Worm (Caenorhabditis elegans) whole organism, L4 larva: ENCODE data around the gene W01C8.5.

Experiments
- D1046.2 ChIP-seq: fragments of 200-800 bp; sonication (Bioruptor generic); IDR thresholded peaks from 2 replicates; pipeline ENCODE4 v1.3.6; 2022; ENCODE audit warnings: missing genetic modification characterization, missing compliant biosample characterization
- Y105C5A.15 ChIP-seq: fragments of 200-800 bp; sonication (Bioruptor generic); IDR thresholded peaks from 2 replicates; pipeline ENCODE4 v1.3.6; 2022; ENCODE audit warnings: missing genetic modification characterization, missing compliant biosample characterization
- ZK337.2 ChIP-seq: fragments of 200-800 bp; sonication (Bioruptor generic); IDR thresholded peaks from 2 replicates; pipeline ENCODE4 v1.3.6; 2022; ENCODE audit warnings: missing genetic modification reagents, missing genetic modification characterization, missing compliant biosample characterization
- ZK546.5 ChIP-seq, 2 experiments: sonication (generic microtip); optimal IDR thresholded peaks; 2 replicates each; lab custom pipeline; 2017; ENCODE audit warnings: missing biosample characterization in 2 of 2, missing genetic modification characterization in 2 of 2
- aha-1 ChIP-seq: fragments of 150-350 bp; peaks from one replicate; lab custom pipeline; 2014; ENCODE audit warnings: missing biosample characterization, missing genetic modification characterization
- arid-1 ChIP-seq: fragments of 200-800 bp; sonication (Bioruptor generic); conservative IDR thresholded peaks from 2 replicates; pipeline ENCODE4 v1.3.6; 2022; ENCODE audit warnings: missing genetic modification reagents, missing genetic modification characterization, missing compliant biosample characterization
- ceh-32 ChIP-seq: sonication (generic microtip); optimal IDR thresholded peaks from 2 replicates; lab custom pipeline; 2016; ENCODE audit warnings: mild to moderate bottlenecking, missing genetic modification characterization, missing compliant biosample characterization; ENCODE audit not compliant: poor library complexity
- ceh-44 ChIP-seq: fragments of 200-800 bp; sonication (Bioruptor generic); IDR thresholded peaks from 2 replicates; pipeline ENCODE4 v1.3.6; 2022; ENCODE audit warnings: missing genetic modification reagents, missing genetic modification characterization, missing compliant biosample characterization
- ceh-62 ChIP-seq: sonication (generic microtip); optimal IDR thresholded peaks from 2 replicates; lab custom pipeline; 2017; ENCODE audit warnings: missing biosample characterization, missing genetic modification characterization
- ceh-82 ChIP-seq: sonication (generic microtip); optimal IDR thresholded peaks from 2 replicates; lab custom pipeline; 2017; ENCODE audit warnings: missing biosample characterization, missing genetic modification characterization
- ces-1 ChIP-seq: fragments of 150-350 bp; sonication (generic microtip); optimal IDR thresholded peaks from 4 replicates; lab custom pipeline; 2014; ENCODE audit warnings: missing biosample characterization, missing genetic modification reagents, missing genetic modification characterization
- dpl-1 ChIP-seq: fragments of 150-350 bp; optimal IDR thresholded peaks from 2 replicates; lab custom pipeline; 2014; ENCODE audit warnings: missing biosample characterization, missing genetic modification reagents, missing genetic modification characterization
- dve-1 ChIP-seq: sonication (generic microtip); optimal IDR thresholded peaks from 2 replicates; lab custom pipeline; 2017; ENCODE audit warnings: antibody characterized with exemption, mild to moderate bottlenecking, missing genetic modification characterization, missing compliant biosample characterization; ENCODE audit not compliant: insufficient read depth
- egl-43 ChIP-seq: fragments of 200-800 bp; sonication (Bioruptor generic); IDR thresholded peaks from 2 replicates; pipeline ENCODE4 v1.3.6; 2022; ENCODE audit warnings: missing genetic modification reagents, missing genetic modification characterization, missing compliant biosample characterization
- hlh-11 ChIP-seq: fragments of 200-800 bp; sonication (Bioruptor generic); optimal IDR thresholded peaks from 2 replicates; lab custom pipeline; 2018; ENCODE audit warnings: mild to moderate bottlenecking, missing genetic modification characterization, missing compliant biosample characterization
- hmg-1.1 ChIP-seq: fragments of 200-800 bp; sonication (Bioruptor generic); IDR thresholded peaks from 2 replicates; pipeline ENCODE4 v1.3.6; 2022; ENCODE audit warnings: missing genetic modification reagents, missing genetic modification characterization, missing compliant biosample characterization
- jun-1 ChIP-seq: fragments of 150-350 bp; optimal IDR thresholded peaks from 2 replicates; lab custom pipeline; 2014; ENCODE audit warnings: missing biosample characterization, missing genetic modification reagents, missing genetic modification characterization
- lin-15B ChIP-seq: fragments of 150-350 bp; sonication (generic microtip); optimal IDR thresholded peaks from 3 replicates; lab custom pipeline; 2014; ENCODE audit warnings: missing biosample characterization, missing genetic modification characterization
- lin-38 ChIP-seq: fragments of 200-800 bp; sonication (Bioruptor generic); IDR thresholded peaks from 2 replicates; pipeline ENCODE4 v1.3.6; 2022; ENCODE audit warnings: missing genetic modification reagents, missing genetic modification characterization, missing compliant biosample characterization
- lsy-2 ChIP-seq, 2 experiments: fragments of 150-350 bp in 1 of 2; sonication (generic microtip) in 1 of 2; optimal IDR thresholded peaks; 2 replicates each; lab custom pipeline; 2014 to 2017; ENCODE audit warnings: missing biosample characterization in 2 of 2, missing genetic modification characterization in 2 of 2
- madf-5 ChIP-seq, 2 experiments: fragments of 200-800 bp; sonication (Bioruptor generic); IDR thresholded peaks; 2 replicates each; pipeline ENCODE4 v1.3.6; 2022; ENCODE audit warnings: missing compliant biosample characterization in 2 of 2, missing genetic modification characterization in 2 of 2
- madf-9 ChIP-seq: fragments of 200-800 bp; sonication (Bioruptor generic); conservative IDR thresholded peaks from 2 replicates; pipeline ENCODE4 v1.3.6; 2022; ENCODE audit warnings: missing genetic modification reagents, missing genetic modification characterization, missing compliant biosample characterization
- mxl-3 ChIP-seq: fragments of 200-800 bp; sonication (Bioruptor generic); optimal IDR thresholded peaks from 2 replicates; lab custom pipeline; 2018; ENCODE audit warnings: mild to moderate bottlenecking, missing genetic modification characterization, missing compliant biosample characterization
- nhr-10 ChIP-seq: fragments of 150-350 bp; optimal IDR thresholded peaks from 2 replicates; lab custom pipeline; 2014; ENCODE audit warnings: missing biosample characterization, missing genetic modification characterization
- nhr-28 ChIP-seq: fragments of 150-350 bp; optimal IDR thresholded peaks from 2 replicates; lab custom pipeline; 2014; ENCODE audit warnings: missing biosample characterization, missing genetic modification characterization
- nhr-76 ChIP-seq: fragments of 150-350 bp; optimal IDR thresholded peaks from 2 replicates; lab custom pipeline; 2014; ENCODE audit warnings: missing biosample characterization, missing genetic modification characterization
- nhr-77 ChIP-seq: fragments of 150-350 bp; optimal IDR thresholded peaks from 2 replicates; lab custom pipeline; 2014; ENCODE audit warnings: missing biosample characterization, missing genetic modification characterization
- pha-4 ChIP-seq, 2 experiments: fragments of 150-350 bp in 1 of 2; fragments of 200-800 bp in 1 of 2; sonication (Bioruptor generic) in 1 of 2; IDR thresholded peaks in 1 of 2; optimal IDR thresholded peaks in 1 of 2; 2 replicates each; pipeline versions ENCODE4 v1.3.6 to Lab custom; 2014 to 2022; ENCODE audit warnings: missing genetic modification characterization in 2 of 2, missing genetic modification reagents in 2 of 2, missing biosample characterization in 1 of 2, missing compliant biosample characterization in 1 of 2
- pqm-1 ChIP-seq: sonication (generic microtip); optimal IDR thresholded peaks from 2 replicates; lab custom pipeline; 2017; ENCODE audit warnings: missing biosample characterization, missing genetic modification characterization
- saeg-2 ChIP-seq: fragments of 200-800 bp; sonication (Bioruptor generic); IDR thresholded peaks from 2 replicates; pipeline ENCODE4 v1.3.6; 2022; ENCODE audit warnings: missing genetic modification reagents, missing genetic modification characterization, missing compliant biosample characterization
- sdz-12 ChIP-seq: fragments of 200-800 bp; sonication (Bioruptor generic); optimal IDR thresholded peaks from 2 replicates; lab custom pipeline; 2018; ENCODE audit warnings: mild to moderate bottlenecking, missing genetic modification characterization, missing compliant biosample characterization
- set-16 ChIP-seq: fragments of 200-800 bp; sonication (Bioruptor generic); IDR thresholded peaks from 2 replicates; pipeline ENCODE4 v1.3.6; 2022; ENCODE audit warnings: missing genetic modification reagents, missing genetic modification characterization, missing compliant biosample characterization
- unc-62 ChIP-seq, 3 experiments: fragments of 150-350 bp in 1 of 3; sonication (generic microtip); optimal IDR thresholded peaks in 2 of 3; peaks in 1 of 3; 1 replicate in 1 of 3; 2 replicates in 2 of 3; lab custom pipeline; 2014 to 2017; ENCODE audit warnings: missing biosample characterization in 3 of 3, missing genetic modification characterization in 3 of 3, missing genetic modification reagents in 3 of 3, missing genotype in 1 of 3
- zip-2 ChIP-seq: fragments of 150-350 bp; optimal IDR thresholded peaks from 2 replicates; lab custom pipeline; 2014; ENCODE audit warnings: missing biosample characterization, missing genetic modification characterization
- ztf-7 ChIP-seq: fragments of 150-350 bp; optimal IDR thresholded peaks from 2 replicates; lab custom pipeline; 2014; ENCODE audit warnings: missing biosample characterization, missing genetic modification characterization

W01C8.5 gene

ce11 chrX:5728956-5729467 lies 31.9 kb upstream of the W01C8.5 start (continued):
- no peak for TF ChIP-seq arid-1 (GFP tag; lab: Robert Waterston, UW)
- no peak for TF ChIP-seq ceh-82 (tag; lab: Kevin White, UChicago)
- TF ChIP-seq ztf-7 (tag; lab: Kevin White, UChicago) = no peak
- TF ChIP-seq dpl-1 (GFP tag; lab: Kevin White, UChicago) = no peak
- TF ChIP-seq ceh-32 (tag; lab: Kevin White, UChicago) = peak; percentile 21
- TF ChIP-seq ZK337.2 (GFP tag; lab: Robert Waterston, UW) = no peak
- TF ChIP-seq hmg-1.1 (GFP tag; lab: Robert Waterston, UW) = peak; percentile 76; the same call in 1 of the 2 replicates
- no peak for TF ChIP-seq ceh-62 (tag; lab: Kevin White, UChicago)
- no peak for TF ChIP-seq jun-1 (tag; lab: Kevin White, UChicago)
- TF ChIP-seq ceh-44 (GFP tag; lab: Robert Waterston, UW) = no peak
- TF ChIP-seq sdz-12 (GFP tag; lab: Kevin White, UChicago) = no peak
- no peak for TF ChIP-seq madf-9 (GFP tag; lab: Robert Waterston, UW)
- no peak for TF ChIP-seq lin-38 (GFP tag; lab: Robert Waterston, UW)
- TF ChIP-seq ZK546.5 (tag; optimal IDR thresholded peaks at IDR 0.05; lab: Kevin White, UChicago) = no peak
- no peak for TF ChIP-seq madf-5 (GFP tag; IDR thresholded peaks at IDR 0.05; lab: Robert Waterston, UW)
- TF ChIP-seq nhr-76 (tag; lab: Kevin White, UChicago) = no peak
- no peak for TF ChIP-seq Y105C5A.15 (GFP tag; lab: Robert Waterston, UW)
- TF ChIP-seq egl-43 (GFP tag; lab: Robert Waterston, UW) = peak; percentile 63
- no peak for TF ChIP-seq D1046.2

- TF ChIP-seq egl-43 (GFP tag; lab: Robert Waterston, UW) = peak; percentile 60; the same call in 1 of the 2 replicates
- TF ChIP-seq saeg-2 (GFP tag; lab: Robert Waterston, UW) = no peak
- no peak for TF ChIP-seq zip-2 (tag; lab: Kevin White, UChicago)
- peak; percentile 59 for TF ChIP-seq set-16 (GFP tag; lab: Robert Waterston, UW)
- TF ChIP-seq ceh-62 (tag; lab: Kevin White, UChicago) = no peak
Observed at ce11 chrX:5726160-5726559, 29.1 kb upstream of the W01C8.5 start.

ce11 chrX:5724544-5724943 lies 27.4 kb upstream of the W01C8.5 start:
- TF ChIP-seq nhr-28 (tag; lab: Kevin White, UChicago) = no peak
- no peak for TF ChIP-seq nhr-10 (tag; lab: Kevin White, UChicago)
- TF ChIP-seq ces-1 = peak; percentile 53
- peak in 1 of 2 experiments; percentile 49 for TF ChIP-seq unc-62 (GFP tag; optimal IDR thresholded peaks at IDR 0.05 in 1 of 2; lab: Kevin White, UChicago)
- no peak for TF ChIP-seq unc-62 (tag; optimal IDR thresholded peaks at IDR 0.05; lab: Kevin White, UChicago)
- no peak for TF ChIP-seq dve-1 (tag; lab: Kevin White, UChicago)
- TF ChIP-seq pha-4 (GFP tag; IDR thresholded peaks at IDR 0.05; lab: Robert Waterston, UW) = no peak
- no peak for TF ChIP-seq pha-4 (tag; optimal IDR thresholded peaks at IDR 0.05; lab: Kevin White, UChicago)
- TF ChIP-seq ZK546.5 (tag; optimal IDR thresholded peaks at IDR 0.05; lab: Kevin White, UChicago) = no peak
- TF ChIP-seq lsy-2 (tag; optimal IDR thresholded peaks at IDR 0.05; lab: Kevin White, UChicago) = no peak
- no peak for TF ChIP-seq aha-1 (tag; lab: Kevin White, UChicago)
- no peak for TF ChIP-seq pqm-1 (tag; lab: Kevin White, UChicago)
- TF ChIP-seq nhr-77 = no peak

- TF ChIP-seq ces-1 = peak; percentile 66
- TF ChIP-seq lin-15B (tag; lab: Kevin White, UChicago) = no peak
- peak; percentile 71 for TF ChIP-seq aha-1 (tag; lab: Kevin White, UChicago)
- TF ChIP-seq mxl-3 (GFP tag; lab: Kevin White, UChicago) = no peak
- TF ChIP-seq unc-62 (GFP tag; optimal IDR thresholded peaks at IDR 0.05 in 1 of 2; lab: Kevin White, UChicago) = no peak
- TF ChIP-seq unc-62 (tag; optimal IDR thresholded peaks at IDR 0.05; lab: Kevin White, UChicago) = no peak
- TF ChIP-seq hlh-11 (tag; lab: Kevin White, UChicago) = no peak
Observed at ce11 chrX:5723758-5724157, 26.6 kb upstream of the W01C8.5 start.
